Fruit fly (Drosophila melanogaster): ENCODE data around the gene Gba1b.

Gba1b gene

dm6 chr3R:23669401-23670216 lies 35.0 kb upstream of the Gba1b start, which contains the start of gene CG31145 (continued):
- peak; percentile 93 for TF ChIP-seq MTF-1 (GFP tag; optimal IDR thresholded peaks at IDR 0.05; ENCODE audit: borderline replicate concordance)
- peak; percentile 99 for TF ChIP-seq CG10462 (GFP tag; optimal IDR thresholded peaks at IDR 0.05)
- TF ChIP-seq Hmx (GFP tag; optimal IDR thresholded peaks at IDR 0.05) = peak; percentile 98
- no peak for TF ChIP-seq CG1832 (GFP tag; optimal IDR thresholded peaks at IDR 0.05)
- peak; percentile 99 for TF ChIP-seq Dad (GFP tag; optimal IDR thresholded peaks at IDR 0.05)
- TF ChIP-seq CG34224 (GFP tag; IDR thresholded peaks at IDR 0.05; ENCODE audit: partially characterized antibody) = peak; percentile 34; the same call in 2 of the 3 replicates
- TF ChIP-seq CG43689 (GFP tag; IDR thresholded peaks at IDR 0.05) = peak; percentile 96
- TF ChIP-seq CG33557 (GFP tag; optimal IDR thresholded peaks at IDR 0.05) = peak; percentile 87
- peak; percentile 7; the same call in 1 of the 2 replicates for TF ChIP-seq CG13287 (GFP tag; IDR thresholded peaks at IDR 0.05; ENCODE audit: partially characterized antibody)
- peak; percentile 96 for TF ChIP-seq CG10431 (GFP tag; optimal IDR thresholded peaks at IDR 0.05)
- peak; percentile 83 for TF ChIP-seq bigmax (GFP tag; optimal IDR thresholded peaks at IDR 0.05)
- peak; percentile 99 for TF ChIP-seq CG4854 (GFP tag; optimal IDR thresholded peaks at IDR 0.05)
- TF ChIP-seq Taf1 (GFP tag; IDR thresholded peaks at IDR 0.05) = peak; percentile 97
- TF ChIP-seq Ets97D (GFP tag; optimal IDR thresholded peaks at IDR 0.05) = peak; percentile 95
- peak; percentile 99 for TF ChIP-seq Dip3 (GFP tag; optimal IDR thresholded peaks at IDR 0.05)
- peak; percentile 89 for TF ChIP-seq dan (GFP tag; IDR thresholded peaks at IDR 0.05)
- peak; percentile 100 for TF ChIP-seq CHES-1-like (GFP tag; optimal IDR thresholded peaks at IDR 0.05)
- no peak for TF ChIP-seq CG2129 (GFP tag; IDR thresholded peaks at IDR 0.05; ENCODE audit: partially characterized antibody)
- peak; percentile 97 for TF ChIP-seq toy (GFP tag; IDR thresholded peaks at IDR 0.05)
- peak; percentile 99 for TF ChIP-seq CG12219 (GFP tag; optimal IDR thresholded peaks at IDR 0.05)
- peak; percentile 31 for TF ChIP-seq stwl (tag; optimal IDR thresholded peaks at IDR 0.05)
- TF ChIP-seq Bteb2 (GFP tag; optimal IDR thresholded peaks at IDR 0.05) = peak; percentile 100
- TF ChIP-seq nerfin-2 (GFP tag; IDR thresholded peaks at IDR 0.05; ENCODE audit: partially characterized antibody) = no peak
- peak; percentile 99 for TF ChIP-seq Optix (GFP tag; IDR thresholded peaks at IDR 0.05)
- TF ChIP-seq zfh1 (GFP tag; IDR thresholded peaks at IDR 0.05) = peak; percentile 99
- peak; percentile 99 for TF ChIP-seq luna (GFP tag; optimal IDR thresholded peaks at IDR 0.05)
- peak; percentile 98 for TF ChIP-seq Ravus (GFP tag; IDR thresholded peaks at IDR 0.05)
- TF ChIP-seq scrt (GFP tag; optimal IDR thresholded peaks at IDR 0.05) = peak; percentile 99
- peak; percentile 98 for TF ChIP-seq Lim3 (GFP tag; IDR thresholded peaks at IDR 0.05)
- TF ChIP-seq CG9797 (GFP tag; optimal IDR thresholded peaks at IDR 0.05) = peak; percentile 73
- TF ChIP-seq CG18764 (GFP tag; optimal IDR thresholded peaks at IDR 0.05) = peak; percentile 99
- TF ChIP-seq CG10979 (tag; optimal IDR thresholded peaks at IDR 0.05) = peak; percentile 99
- TF ChIP-seq CG4424 (GFP tag; optimal IDR thresholded peaks at IDR 0.05) = peak; percentile 100
- TF ChIP-seq CG7745 (tag; optimal IDR thresholded peaks at IDR 0.05) = peak; percentile 37
- TF ChIP-seq dysf (GFP tag; IDR thresholded peaks at IDR 0.05) = peak; percentile 100
- no peak for TF ChIP-seq Tbp (GFP tag; optimal IDR thresholded peaks at IDR 0.05)
- TF ChIP-seq dm (GFP tag; optimal IDR thresholded peaks at IDR 0.05) = peak; percentile 99
- TF ChIP-seq row (GFP tag; IDR thresholded peaks at IDR 0.05) = peak; percentile 99
- TF ChIP-seq mld (GFP tag; IDR thresholded peaks at IDR 0.05; ENCODE audit: partially characterized antibody) = peak; percentile 56; the same call in 1 of the 3 replicates
- peak; percentile 99 for TF ChIP-seq CG14014 (GFP tag; IDR thresholded peaks at IDR 0.05)
- peak; percentile 99 for TF ChIP-seq tup (GFP tag; optimal IDR thresholded peaks at IDR 0.05)
- peak; percentile 100 for TF ChIP-seq odd (GFP tag; optimal IDR thresholded peaks at IDR 0.05)
- TF ChIP-seq vfl (GFP tag; optimal IDR thresholded peaks at IDR 0.05) = peak; percentile 99
- TF ChIP-seq CG10565 (GFP tag; optimal IDR thresholded peaks at IDR 0.05) = peak; percentile 99
- TF ChIP-seq Oli (tag; optimal IDR thresholded peaks at IDR 0.05) = peak; percentile 100
- peak; percentile 100 for TF ChIP-seq CG15011 (GFP tag; optimal IDR thresholded peaks at IDR 0.05)
- TF ChIP-seq sr (GFP tag; IDR thresholded peaks at IDR 0.05) = peak; percentile 86
- peak; percentile 98 for TF ChIP-seq Awh (GFP tag; IDR thresholded peaks at IDR 0.05)
- TF ChIP-seq zf30C (GFP tag; optimal IDR thresholded peaks at IDR 0.05) = peak; percentile 95
